Fruit fly (Drosophila melanogaster) Kc167 (cell line): Measurements from ENCODE around the gene sev.

Experiments used
- Myc ChIP-seq: fragments of >200 bp; optimal IDR thresholded peaks from 2 replicates; lab custom pipeline; 2017; ENCODE audit warnings: missing external identifiers
- Sin3A ChIP-seq: fragments of >200 bp; optimal IDR thresholded peaks from 2 replicates; lab custom pipeline; 2018; ENCODE audit warnings: missing external identifiers
- h ChIP-seq: fragments of >200 bp; optimal IDR thresholded peaks from 3 replicates; lab custom pipeline; 2018; ENCODE audit warnings: missing external identifiers
- insv ChIP-seq: fragments of >200 bp; optimal IDR thresholded peaks from 3 replicates; lab custom pipeline; 2018; ENCODE audit warnings: missing external identifiers
- ttk ChIP-seq: sonication (Bioruptor generic); optimal IDR thresholded peaks from 2 replicates; lab custom pipeline; 2017; ENCODE audit warnings: missing external identifiers

dm6 chrX:11063070-11063469, 23.0 kb downstream of the sev start, which contains the start of gene CG1537:
- TF ChIP-seq Myc (lab: Kevin White, UChicago) (no peak), h (lab: Kevin White, UChicago) (no peak), ttk (no peak), insv (lab: Kevin White, UChicago) (no peak), Sin3A (lab: Kevin White, UChicago) (no peak)
